Fruit fly (Drosophila melanogaster) whole organism, pupa: ENCODE data around the gene Phb1.

Source experiments
- CG10348 ChIP-seq: fragments of 200-800 bp; sonication (Bioruptor generic); IDR thresholded peaks from 2 replicates; pipeline ENCODE4 v1.3.6; 2022; ENCODE audit warnings: missing biosample characterization, missing genetic modification characterization
- CG14655 ChIP-seq: fragments of 200-800 bp; sonication (Bioruptor generic); optimal IDR thresholded peaks from 3 replicates; lab custom pipeline; 2017; ENCODE audit warnings: mild to moderate bottlenecking, missing biosample characterization, missing genetic modification reagents, missing genetic modification characterization
- Ets98B ChIP-seq: fragments of 200-800 bp; sonication (Bioruptor generic); IDR thresholded peaks from 2 replicates; pipeline ENCODE4 v1.3.6; 2022; ENCODE audit warnings: missing biosample characterization, missing genetic modification characterization

dm6 chr2L:19159552-19160406, 36.1 kb upstream of the Phb1 start:
- TF ChIP-seq CG10348 (GFP tag; lab: Robert Waterston, UW) = no peak
- no peak for TF ChIP-seq CG14655 (GFP tag; lab: Kevin White, UChicago)
- no peak for TF ChIP-seq Ets98B (GFP tag; lab: Robert Waterston, UW)
